Fruit fly (Drosophila melanogaster): ENCODE results near the gene Lkb1.
A peak's percentile ranks its signal among the peaks of the same experiment; 100 is the strongest.

Gene Lkb1

dm6 chr3R:13713984-13714532 lies 37.7 kb downstream of the Lkb1 start (continued):
- peak in 1 of 3 experiments; percentile 5 for TF ChIP-seq lola (GFP tag; optimal IDR thresholded peaks at IDR 0.05)
- no peak for TF ChIP-seq CG9876 (GFP tag; optimal IDR thresholded peaks at IDR 0.05)
- no peak for TF ChIP-seq CG9437 (GFP tag; optimal IDR thresholded peaks at IDR 0.05)
- peak; percentile 14 for TF ChIP-seq CG33557 (GFP tag; optimal IDR thresholded peaks at IDR 0.05)
- no peak for TF ChIP-seq ac (GFP tag; optimal IDR thresholded peaks at IDR 0.05)
- no peak for TF ChIP-seq yki (optimal IDR thresholded peaks at IDR 0.05)
- TF ChIP-seq crol (GFP tag; IDR thresholded peaks at IDR 0.05) = peak; percentile 52

dm6 chr3R:13715012-13715673 lies 38.8 kb downstream of the Lkb1 start, which contains the start of gene kmr:
kmr (plus strand) TSS chr3R:13715207.
- TF ChIP-seq Antp (GFP tag; optimal IDR thresholded peaks at IDR 0.05) (peak; percentile 23), dan (GFP tag; IDR thresholded peaks at IDR 0.05) (no peak), Med (GFP tag) (peak; percentile 78), ac (GFP tag; optimal IDR thresholded peaks at IDR 0.05) (peak; percentile 44), Scr (GFP tag; IDR thresholded peaks at IDR 0.05; ENCODE audit: partially characterized antibody) (peak; percentile 9; the same call in 1 of the 2 replicates), Dll (GFP tag; IDR thresholded peaks at IDR 0.05; ENCODE audit: partially characterized antibody) (0 out of 4 replicates have a peak, but pooled peaks have one; percentile 16), abd-A (tag; optimal IDR thresholded peaks at IDR 0.05) (peak; percentile 76), CG12942 (GFP tag; optimal IDR thresholded peaks at IDR 0.05) (no peak), sens (GFP tag) (peak; percentile 68), NC2α (GFP tag; optimal IDR thresholded peaks at IDR 0.05) (peak; percentile 12), CG6813 (GFP tag; optimal IDR thresholded peaks at IDR 0.05) (peak; percentile 39), CG6175 (GFP tag; IDR thresholded peaks at IDR 0.05) (peak; percentile 34; the same call in 1 of the 3 replicates), stc (GFP tag; IDR thresholded peaks at IDR 0.05) (peak; percentile 60; the same call in 1 of the 2 replicates), CG10431 (GFP tag; optimal IDR thresholded peaks at IDR 0.05) (peak; percentile 29), kni (GFP tag; optimal IDR thresholded peaks at IDR 0.05) (peak; percentile 83), CG12071 (GFP tag; optimal IDR thresholded peaks at IDR 0.05) (peak; percentile 64), CG1529 (GFP tag; optimal IDR thresholded peaks at IDR 0.05) (no peak), sqz (GFP tag; optimal IDR thresholded peaks at IDR 0.05) (peak; percentile 77), D19A (tag; optimal IDR thresholded peaks at IDR 0.05) (peak; percentile 14), twi (tag; optimal IDR thresholded peaks at IDR 0.05) (no peak), bigmax (GFP tag; optimal IDR thresholded peaks at IDR 0.05) (peak; percentile 9), CG30020 (tag; optimal IDR thresholded peaks at IDR 0.05) (no peak), CG15601 (tag; optimal IDR thresholded peaks at IDR 0.05) (peak; percentile 42), phol (tag; optimal IDR thresholded peaks at IDR 0.05) (no peak), pros (GFP tag; optimal IDR thresholded peaks at IDR 0.05) (peak; percentile 72), usp (GFP tag; optimal IDR thresholded peaks at IDR 0.05) (no peak), nerfin-2 (GFP tag; IDR thresholded peaks at IDR 0.05; ENCODE audit: partially characterized antibody) (peak; percentile 14; the same call in 1 of the 2 replicates), Stat92E (GFP tag; optimal IDR thresholded peaks at IDR 0.05) (peak in 1 of 3 experiments; percentile 70), CG11504 (tag; optimal IDR thresholded peaks at IDR 0.05) (peak; percentile 100), CG14014 (GFP tag; IDR thresholded peaks at IDR 0.05) (peak; percentile 48; the same call in 1 of the 2 replicates), Mad (GFP tag; optimal IDR thresholded peaks at IDR 0.05) (peak; percentile 29), so (GFP tag; IDR thresholded peaks at IDR 0.05) (peak; percentile 88; the same call in 1 of the 3 replicates), nerfin-1 (tag; optimal IDR thresholded peaks at IDR 0.05) (peak; percentile 53), CG33213 (GFP tag; optimal IDR thresholded peaks at IDR 0.05) (peak; percentile 22), Dip3 (GFP tag; optimal IDR thresholded peaks at IDR 0.05) (no peak), MTF-1 (GFP tag; optimal IDR thresholded peaks at IDR 0.05; ENCODE audit: borderline replicate concordance) (peak; percentile 26), Hr39 (optimal IDR thresholded peaks at IDR 0.05) (no peak), row (GFP tag; IDR thresholded peaks at IDR 0.05) (no peak; the same call in 2 of the 3 replicates), Dek (tag; optimal IDR thresholded peaks at IDR 0.05) (peak; percentile 5), CG4282 (GFP tag; optimal IDR thresholded peaks at IDR 0.05) (peak; percentile 14), dpn (GFP tag; optimal IDR thresholded peaks at IDR 0.05) (peak; percentile 9 to 15)

Measured in whole organism, embryonic.